Worm (Caenorhabditis elegans) whole organism, L2 larva: Measurements from ENCODE around the gene srj-11.

Experiments used
- C34F6.9 ChIP-seq: fragments of 150-350 bp; optimal IDR thresholded peaks from 2 replicates; lab custom pipeline; 2014; ENCODE audit warnings: missing biosample characterization, missing genetic modification characterization
- F13H6.1 ChIP-seq: sonication (generic microtip); optimal IDR thresholded peaks from 2 replicates; lab custom pipeline; 2016; ENCODE audit warnings: missing genetic modification characterization, missing compliant biosample characterization
- Y55F3AM.14 ChIP-seq: fragments of 200-800 bp; sonication (Bioruptor generic); optimal IDR thresholded peaks from 2 replicates; lab custom pipeline; 2018; ENCODE audit warnings: mild to moderate bottlenecking, missing genetic modification characterization, missing compliant biosample characterization
- ZK546.5 ChIP-seq: sonication (generic microtip); optimal IDR thresholded peaks from 2 replicates; lab custom pipeline; 2017; ENCODE audit warnings: missing biosample characterization, missing genetic modification characterization
- aly-2 ChIP-seq: fragments of 150-350 bp; optimal IDR thresholded peaks from 2 replicates; lab custom pipeline; 2014; ENCODE audit warnings: missing biosample characterization, missing genetic modification characterization
- ama-1 ChIP-seq: fragments of 150-350 bp; optimal IDR thresholded peaks from 2 replicates; lab custom pipeline; 2018; ENCODE audit warnings: inconsistent platforms
- crh-2 ChIP-seq: sonication (generic microtip); optimal IDR thresholded peaks from 2 replicates; lab custom pipeline; 2017; ENCODE audit warnings: missing biosample characterization, missing genetic modification characterization
- egl-27 ChIP-seq: sonication (generic microtip); optimal IDR thresholded peaks from 3 replicates; lab custom pipeline; 2017; ENCODE audit warnings: missing biosample characterization, missing genetic modification reagents, missing genetic modification characterization
- elt-1 ChIP-seq: fragments of 150-350 bp; optimal IDR thresholded peaks from 2 replicates; lab custom pipeline; 2014; ENCODE audit warnings: missing biosample characterization, missing genetic modification characterization
- gmeb-1 ChIP-seq: fragments of 150-350 bp; optimal IDR thresholded peaks from 2 replicates; lab custom pipeline; 2014; ENCODE audit warnings: missing biosample characterization, missing genetic modification characterization
- lin-13 ChIP-seq: fragments of 150-350 bp; optimal IDR thresholded peaks from 2 replicates; lab custom pipeline; 2014; ENCODE audit warnings: missing biosample characterization, missing genetic modification reagents, missing genetic modification characterization
- lsy-2 ChIP-seq, 2 experiments: fragments of 150-350 bp in 1 of 2; sonication (generic microtip) in 1 of 2; optimal IDR thresholded peaks; 2 replicates each; lab custom pipeline; 2014 to 2017; ENCODE audit warnings: missing biosample characterization in 2 of 2, missing genetic modification characterization in 2 of 2
- mbf-1 ChIP-seq: sonication (generic microtip); optimal IDR thresholded peaks from 2 replicates; lab custom pipeline; 2017; ENCODE audit warnings: missing biosample characterization, missing genetic modification characterization
- mdl-1 ChIP-seq, 2 experiments: fragments of 150-350 bp in 1 of 2; sonication (generic microtip) in 1 of 2; optimal IDR thresholded peaks; 2 replicates each; lab custom pipeline; 2017; ENCODE audit warnings: missing biosample characterization in 2 of 2, missing genetic modification characterization in 2 of 2
- nhr-12 ChIP-seq: fragments of 150-350 bp; optimal IDR thresholded peaks from 2 replicates; lab custom pipeline; 2014; ENCODE audit warnings: missing biosample characterization, missing genetic modification characterization
- nhr-129 ChIP-seq: fragments of 150-350 bp; optimal IDR thresholded peaks from 2 replicates; lab custom pipeline; 2014; ENCODE audit warnings: missing biosample characterization, missing genetic modification characterization
- nhr-21 ChIP-seq: fragments of 150-350 bp; optimal IDR thresholded peaks from 2 replicates; lab custom pipeline; 2014; ENCODE audit warnings: missing biosample characterization, missing genetic modification characterization
- nhr-237 ChIP-seq: fragments of 150-350 bp; optimal IDR thresholded peaks from 2 replicates; lab custom pipeline; 2014; ENCODE audit warnings: missing biosample characterization, missing genetic modification characterization
- nhr-25 ChIP-seq: fragments of 150-350 bp; sonication (generic microtip); optimal IDR thresholded peaks from 3 replicates; lab custom pipeline; 2014; ENCODE audit warnings: missing biosample characterization, missing genetic modification characterization
- peb-1 ChIP-seq: fragments of 150-350 bp; optimal IDR thresholded peaks from 2 replicates; lab custom pipeline; 2014; ENCODE audit warnings: missing biosample characterization, missing genetic modification characterization
- sem-4 ChIP-seq: fragments of 150-350 bp; optimal IDR thresholded peaks from 2 replicates; lab custom pipeline; 2014; ENCODE audit warnings: missing biosample characterization, missing genetic modification reagents, missing genetic modification characterization
- skn-1 ChIP-seq: sonication (generic microtip); optimal IDR thresholded peaks from 2 replicates; lab custom pipeline; 2017; ENCODE audit warnings: missing biosample characterization, missing genetic modification characterization
- sma-9 ChIP-seq, 2 experiments: fragments of 150-350 bp in 1 of 2; sonication (generic microtip) in 1 of 2; optimal IDR thresholded peaks; 2 replicates each; lab custom pipeline; 2014 to 2016; ENCODE audit warnings: missing genetic modification characterization in 2 of 2, mild to moderate bottlenecking in 1 of 2, missing biosample characterization in 1 of 2, missing compliant biosample characterization in 1 of 2, missing genetic modification reagents in 1 of 2, moderate library complexity in 1 of 2
- snpc-4 ChIP-seq: fragments of 150-350 bp; optimal IDR thresholded peaks from 2 replicates; lab custom pipeline; 2014; ENCODE audit warnings: missing biosample characterization, missing genetic modification characterization
- ztf-1 ChIP-seq: fragments of 200-800 bp; sonication (Bioruptor generic); conservative IDR thresholded peaks from 2 replicates; pipeline ENCODE4 v1.3.6; 2022; ENCODE audit warnings: missing genetic modification characterization, missing compliant biosample characterization
- ztf-4 ChIP-seq: fragments of 150-350 bp; optimal IDR thresholded peaks from 2 replicates; lab custom pipeline; 2014; ENCODE audit warnings: missing biosample characterization, missing genetic modification characterization

srj-11 gene

ce11 chrV:3275033-3275432 lies 33.8 kb downstream of the srj-11 start, which contains the start of gene T28A11.3:
Gene T28A11.3, plus strand, starts transcription at chrV:3275333.
- no peak for TF ChIP-seq mbf-1 (tag; lab: Kevin White, UChicago)
- TF ChIP-seq ztf-1 (GFP tag; lab: Robert Waterston, UW): no peak
- TF ChIP-seq nhr-237: no peak
- TF ChIP-seq peb-1 (tag; lab: Kevin White, UChicago): no peak
- TF ChIP-seq nhr-25 (tag; lab: Kevin White, UChicago): no peak
- no peak for TF ChIP-seq Y55F3AM.14 (GFP tag; lab: Kevin White, UChicago)
- no peak for TF ChIP-seq egl-27
- no peak for TF ChIP-seq snpc-4
- no peak for TF ChIP-seq lsy-2 (tag; optimal IDR thresholded peaks at IDR 0.05; lab: Kevin White, UChicago)
- TF ChIP-seq crh-2: no peak
- TF ChIP-seq, all 48 proteins: peak for 0

DNA sequence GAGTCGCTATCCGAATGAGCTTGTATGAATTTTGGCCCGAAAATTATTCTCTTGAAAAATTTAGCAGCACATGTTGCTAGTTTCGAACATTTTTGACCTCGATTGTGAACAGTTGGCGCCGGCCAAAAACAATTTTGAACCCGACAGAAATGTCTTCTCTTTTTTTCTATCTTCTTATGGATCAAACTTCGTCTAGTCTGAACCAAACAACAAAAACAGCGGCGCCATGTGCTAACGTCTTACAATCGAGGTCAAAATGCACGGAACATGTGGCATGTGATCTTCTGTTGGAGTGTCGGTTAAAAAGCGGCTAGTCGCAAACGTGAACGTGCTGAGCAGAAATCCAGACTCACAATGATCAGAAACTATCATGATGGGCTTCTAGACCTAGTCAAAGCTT lies 35.0 kb downstream of the srj-11 start:
- TF ChIP-seq nhr-12 (no peak), sem-4 (tag; lab: Kevin White, UChicago) (peak; percentile 4), Y55F3AM.14 (GFP tag; lab: Kevin White, UChicago) (no peak), mdl-1 (tag; optimal IDR thresholded peaks at IDR 0.05; lab: Kevin White, UChicago) (no peak), sma-9 (GFP tag; optimal IDR thresholded peaks at IDR 0.05; lab: Kevin White, UChicago) (peak; percentile 92), sma-9 (tag; optimal IDR thresholded peaks at IDR 0.05; lab: Kevin White, UChicago) (no peak), crh-2 (no peak), F13H6.1 (peak; percentile 80), ZK546.5 (tag; lab: Kevin White, UChicago) (no peak)

DNA sequence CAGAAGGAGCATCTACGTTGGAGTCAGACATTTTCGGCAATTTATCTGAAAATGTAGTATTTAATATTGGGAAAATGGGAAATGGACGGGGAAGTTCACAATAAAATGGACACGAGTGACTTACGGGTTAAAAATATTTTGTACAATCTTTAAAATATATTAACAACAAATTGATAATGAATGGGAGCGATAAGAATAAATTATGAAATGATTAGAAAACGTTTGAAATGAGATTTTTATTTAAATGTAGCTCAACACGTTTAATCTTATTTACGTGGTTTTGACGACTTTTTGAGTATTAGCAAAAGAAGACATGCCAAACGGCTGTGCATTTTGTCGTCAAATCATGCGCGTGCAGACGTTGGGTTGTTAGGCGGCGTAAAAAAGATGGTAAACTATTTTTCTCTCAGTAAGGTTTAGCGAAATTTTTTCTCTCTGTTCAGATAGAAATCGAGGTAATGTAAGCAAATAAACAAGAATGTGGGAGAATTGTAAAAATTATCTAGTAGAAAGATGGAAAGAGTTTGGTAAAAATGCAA lies 36.9 kb downstream of the srj-11 start, which contains the start of gene fbxa-64:
Gene fbxa-64 (minus strand): TSS at position 51 of the 539 bp plus-strand sequence.
- TF ChIP-seq lsy-2 (tag; optimal IDR thresholded peaks at IDR 0.05; lab: Kevin White, UChicago): peak in 1 of 2 experiments; percentile 18
- TF ChIP-seq peb-1 (tag; lab: Kevin White, UChicago): no peak
- no peak for TF ChIP-seq aly-2 (tag; lab: Kevin White, UChicago)
- no peak for TF ChIP-seq Y55F3AM.14 (GFP tag; lab: Kevin White, UChicago)
- peak; percentile 9 for TF ChIP-seq C34F6.9 (tag; lab: Kevin White, UChicago)
- TF ChIP-seq, all 48 proteins: peak for 2

DNA sequence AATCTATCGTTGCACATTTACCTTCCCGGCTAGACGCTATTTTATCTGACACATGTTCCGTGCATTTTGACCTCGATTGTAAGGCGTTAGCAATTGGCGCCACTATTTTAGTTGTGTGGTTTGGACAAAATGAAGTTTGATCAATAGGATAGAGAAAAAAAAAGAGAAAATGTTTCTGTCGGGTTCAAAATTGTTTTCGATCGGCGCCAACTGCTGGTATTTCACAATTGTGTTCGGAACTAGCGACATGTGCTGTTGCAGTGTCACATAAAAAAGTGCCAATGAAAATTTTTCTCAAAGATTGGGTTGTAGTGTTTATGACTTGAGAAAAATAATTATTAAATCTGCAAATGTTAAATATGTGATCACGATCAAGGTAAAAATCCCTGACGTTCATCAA lies 37.9 kb downstream of the srj-11 start:
- TF ChIP-seq Y55F3AM.14 (GFP tag; lab: Kevin White, UChicago) (no peak), sma-9 (GFP tag; optimal IDR thresholded peaks at IDR 0.05; lab: Kevin White, UChicago) (peak; percentile 78), sma-9 (tag; optimal IDR thresholded peaks at IDR 0.05; lab: Kevin White, UChicago) (no peak), lsy-2 (tag; optimal IDR thresholded peaks at IDR 0.05; lab: Kevin White, UChicago) (peak in 1 of 2 experiments; percentile 27), F13H6.1 (peak; percentile 65), ztf-1 (GFP tag; lab: Robert Waterston, UW) (no peak)

DNA sequence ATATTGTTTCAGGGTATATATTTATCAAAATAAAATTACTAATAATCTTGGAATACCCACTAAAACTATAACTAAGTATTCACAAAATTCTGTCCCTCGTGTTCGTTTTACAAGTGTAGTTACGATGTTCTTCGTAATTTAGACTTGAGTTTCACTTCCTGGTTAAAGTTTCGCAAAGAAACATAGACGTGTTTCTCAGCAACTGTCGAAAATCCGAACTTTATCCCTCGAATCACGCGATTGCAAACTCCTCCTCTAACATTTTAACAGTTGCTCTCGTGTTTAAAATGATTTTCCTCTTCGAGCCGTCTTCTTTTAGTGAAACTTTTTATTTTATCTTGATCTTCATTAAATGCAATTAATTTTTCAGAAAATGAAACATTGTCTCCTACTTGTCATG lies 38.8 kb downstream of the srj-11 start, which contains the start of gene T28A11.2:
Gene T28A11.2 (plus strand): TSS at position 371 of the 400 bp plus-strand sequence.
- TF ChIP-seq skn-1 (tag; lab: Kevin White, UChicago): no peak
- TF ChIP-seq lin-13 (GFP tag; lab: Kevin White, UChicago): no peak
- TF ChIP-seq elt-1 (tag; lab: Kevin White, UChicago): no peak
- no peak for TF ChIP-seq C34F6.9 (tag; lab: Kevin White, UChicago)
- peak; percentile 71 for TF ChIP-seq sma-9 (GFP tag; optimal IDR thresholded peaks at IDR 0.05; lab: Kevin White, UChicago)
- no peak for TF ChIP-seq sma-9 (tag; optimal IDR thresholded peaks at IDR 0.05; lab: Kevin White, UChicago)
- TF ChIP-seq F13H6.1: peak; percentile 50
- TF ChIP-seq ztf-1 (GFP tag; lab: Robert Waterston, UW): no peak
- no peak for TF ChIP-seq ztf-4 (tag; lab: Kevin White, UChicago)
- TF ChIP-seq nhr-21 (tag; lab: Kevin White, UChicago): no peak
- TF ChIP-seq sem-4 (tag; lab: Kevin White, UChicago): peak; percentile 8
- no peak for TF ChIP-seq nhr-12

DNA sequence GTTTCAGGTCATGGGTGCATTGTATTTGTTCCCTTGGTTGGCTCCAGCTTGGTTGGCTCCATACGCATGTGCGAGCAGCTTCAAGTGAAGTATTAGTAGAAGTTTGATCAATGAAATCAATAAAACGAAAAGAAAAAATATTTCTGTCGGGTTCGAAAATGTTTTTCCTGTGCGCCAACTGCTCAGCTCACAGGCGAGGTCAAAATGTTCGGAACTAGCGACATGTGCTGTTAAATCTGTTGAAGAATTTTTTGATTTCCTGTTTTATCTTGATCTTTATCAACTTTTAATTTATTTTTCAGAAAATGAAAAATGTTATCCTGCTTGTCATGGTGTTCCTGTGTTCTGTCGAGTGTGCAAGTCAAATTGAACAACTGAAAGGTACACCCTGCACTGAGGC lies 40.3 kb downstream of the srj-11 start, which contains the start of gene T28A11.25:
Gene T28A11.25 (plus strand): TSS at position 301 of the 400 bp plus-strand sequence.
- TF ChIP-seq sma-9 (GFP tag; optimal IDR thresholded peaks at IDR 0.05; lab: Kevin White, UChicago): peak; percentile 64
- TF ChIP-seq sma-9 (tag; optimal IDR thresholded peaks at IDR 0.05; lab: Kevin White, UChicago): no peak
- no peak for TF ChIP-seq mbf-1 (tag; lab: Kevin White, UChicago)
- TF ChIP-seq nhr-129: no peak
- TF ChIP-seq aly-2 (tag; lab: Kevin White, UChicago): no peak

DNA sequence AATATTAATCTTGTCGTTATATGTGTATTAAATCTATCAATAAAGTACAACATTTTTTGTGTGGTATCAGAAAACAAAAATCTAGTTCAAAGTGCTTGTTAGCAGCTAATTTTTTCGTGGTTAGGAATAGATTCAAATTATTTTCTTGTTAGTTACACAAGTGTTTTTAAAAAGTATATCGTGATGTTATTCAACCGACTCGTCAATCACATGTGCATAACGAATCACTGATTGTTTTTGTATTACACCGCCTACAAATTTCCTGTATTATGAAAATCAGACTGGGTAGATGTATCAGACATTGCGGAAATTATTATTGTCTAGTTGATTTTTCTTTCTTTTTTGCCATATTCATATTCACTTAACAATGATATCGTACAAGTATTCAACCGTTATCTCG lies 41.7 kb downstream of the srj-11 start, which contains the start of gene str-64:
Gene str-64 (plus strand): TSS at position 301 of the 400 bp plus-strand sequence.
- TF ChIP-seq gmeb-1 (tag; lab: Kevin White, UChicago) (no peak), ama-1 (lab: Kevin White, UChicago) (no peak)
